Worm (Caenorhabditis elegans): ENCODE measurements around the gene apc-2.
A peak's percentile ranks its signal among the peaks of the same experiment; 100 is the strongest.

Gene apc-2

ce11 chrIII:8130177-8130902, 49.9 kb downstream of the apc-2 start, which contains the start of the genes rpl-21 and C14B9.10 (continued):
- TF ChIP-seq snpc-4 (GFP tag; optimal IDR thresholded peaks at IDR 0.05) = peak; percentile 48
- TF ChIP-seq snpc-4 (tag; optimal IDR thresholded peaks at IDR 0.05) = peak; percentile 36 to 77 (median 60)
- TF ChIP-seq C17E4.6 (GFP tag; IDR thresholded peaks at IDR 0.05) = peak; percentile 25; the same call in 1 of the 2 replicates
- TF ChIP-seq zfh-2 (GFP tag; conservative IDR thresholded peaks at IDR 0.05) = no peak
- TF ChIP-seq madf-6 (GFP tag; IDR thresholded peaks at IDR 0.05) = peak; percentile 92
- TF ChIP-seq B0261.1 (tag; optimal IDR thresholded peaks at IDR 0.05) = peak; percentile 3
- TF ChIP-seq hlh-12 (tag; optimal IDR thresholded peaks at IDR 0.05) = no peak
- no peak for TF ChIP-seq K11D2.4 (GFP tag; IDR thresholded peaks at IDR 0.05)
- TF ChIP-seq ztf-25 (GFP tag; IDR thresholded peaks at IDR 0.05) = no peak
- TF ChIP-seq ztf-6 (GFP tag; IDR thresholded peaks at IDR 0.05) = no peak
- no peak for TF ChIP-seq attf-6 (GFP tag; IDR thresholded peaks at IDR 0.05)
- no peak for TF ChIP-seq hlh-26 (GFP tag; conservative IDR thresholded peaks at IDR 0.05)
- peak; percentile 26 for TF ChIP-seq madf-10 (tag; optimal IDR thresholded peaks at IDR 0.05)
- TF ChIP-seq egl-18 (GFP tag; IDR thresholded peaks at IDR 0.05) = no peak
- peak; percentile 83 for TF ChIP-seq F23B12.7 (tag; optimal IDR thresholded peaks at IDR 0.05; ENCODE audit: insufficient read depth)
- peak; percentile 2 for TF ChIP-seq mes-4 (tag; optimal IDR thresholded peaks at IDR 0.05)
- TF ChIP-seq aptf-3 (GFP tag; IDR thresholded peaks at IDR 0.05) = no peak
- TF ChIP-seq zim-3 (tag; optimal IDR thresholded peaks at IDR 0.05) = no peak
- no peak for TF ChIP-seq atf-7 (tag; optimal IDR thresholded peaks at IDR 0.05)
- TF ChIP-seq B0019.2 (GFP tag; conservative IDR thresholded peaks at IDR 0.05) = 0 out of 2 replicates have a peak, but pooled peaks have one; percentile 4
- no peak for TF ChIP-seq chd-7 (tag; optimal IDR thresholded peaks at IDR 0.05)
- TF ChIP-seq mel-28 (tag; optimal IDR thresholded peaks at IDR 0.05; ENCODE audit: borderline replicate concordance) = no peak
- TF ChIP-seq nhr-120 (GFP tag; IDR thresholded peaks at IDR 0.05) = no peak
- no peak for TF ChIP-seq ztf-3 (GFP tag; optimal IDR thresholded peaks at IDR 0.05)
- peak; percentile 80 for TF ChIP-seq mcd-1 (GFP tag; IDR thresholded peaks at IDR 0.05)
- no peak for TF ChIP-seq ceh-58 (GFP tag; IDR thresholded peaks at IDR 0.05)
- TF ChIP-seq pha-4 (tag; optimal IDR thresholded peaks at IDR 0.05) = peak; percentile 76
- TF ChIP-seq aptf-2 (GFP tag; conservative IDR thresholded peaks at IDR 0.05) = no peak
- TF ChIP-seq athp-1 (tag; optimal IDR thresholded peaks at IDR 0.05) = peak; percentile 35
- TF ChIP-seq die-1 (tag; optimal IDR thresholded peaks at IDR 0.05) = no peak
- TF ChIP-seq hmg-20 (GFP tag; IDR thresholded peaks at IDR 0.05) = no peak
- TF ChIP-seq nhr-90 (tag; optimal IDR thresholded peaks at IDR 0.05) = no peak
- peak; percentile 89 for TF ChIP-seq pbrm-1 (GFP tag; IDR thresholded peaks at IDR 0.05)
- TF ChIP-seq ceh-100 (GFP tag; IDR thresholded peaks at IDR 0.05) = peak; percentile 52; the same call in 1 of the 2 replicates
- TF ChIP-seq lin-26 (GFP tag; IDR thresholded peaks at IDR 0.05) = no peak
- TF ChIP-seq F55B11.4 (tag; optimal IDR thresholded peaks at IDR 0.05; ENCODE audit: borderline replicate concordance, insufficient read depth) = no peak
- TF ChIP-seq ama-1 (optimal IDR thresholded peaks at IDR 0.05) = no peak
- TF ChIP-seq ama-1 (GFP tag; optimal IDR thresholded peaks at IDR 0.05) = no peak
- TF ChIP-seq Y95B8A.8 (GFP tag; IDR thresholded peaks at IDR 0.05) = no peak
- no peak for TF ChIP-seq nhr-27 (tag; optimal IDR thresholded peaks at IDR 0.05)
- peak; percentile 70 for TF ChIP-seq attf-3 (GFP tag; conservative IDR thresholded peaks at IDR 0.05)
- peak; percentile 34 for TF ChIP-seq unc-130 (GFP tag; optimal IDR thresholded peaks at IDR 0.05)
- TF ChIP-seq D2030.7 (GFP tag; IDR thresholded peaks at IDR 0.05) = peak; percentile 78
- TF ChIP-seq F22D6.2 (tag; optimal IDR thresholded peaks at IDR 0.05) = no peak
- no peak for TF ChIP-seq egrh-3 (GFP tag; IDR thresholded peaks at IDR 0.05)
- no peak for TF ChIP-seq cebp-1 (GFP tag; IDR thresholded peaks at IDR 0.05)
- TF ChIP-seq cebp-1 (tag; optimal IDR thresholded peaks at IDR 0.05) = peak; percentile 64
- no peak for TF ChIP-seq ztf-26 (tag; optimal IDR thresholded peaks at IDR 0.05)
- no peak for TF ChIP-seq nhr-179 (tag; optimal IDR thresholded peaks at IDR 0.05)
